Fruit fly (Drosophila melanogaster): Measurements from ENCODE around the gene CG13300.

dm6 chr3L:6307298-6307697 is 44.9 kb downstream of the CG13300 start:
- TF ChIP-seq CG6272 (GFP tag; IDR thresholded peaks at IDR 0.05) (no peak), CG8359 (GFP tag; optimal IDR thresholded peaks at IDR 0.05; ENCODE audit: borderline replicate concordance) (no peak), E2f2 (GFP tag; IDR thresholded peaks at IDR 0.05) (no peak), CG1024 (GFP tag; IDR thresholded peaks at IDR 0.05) (no peak), CG9215 (GFP tag; IDR thresholded peaks at IDR 0.05) (no peak), gro (GFP tag; optimal IDR thresholded peaks at IDR 0.05) (no peak), CG17361 (GFP tag; IDR thresholded peaks at IDR 0.05) (no peak), CG15073 (GFP tag; optimal IDR thresholded peaks at IDR 0.05) (no peak), wor (GFP tag; IDR thresholded peaks at IDR 0.05) (no peak), CG2129 (GFP tag; IDR thresholded peaks at IDR 0.05; ENCODE audit: partially characterized antibody) (no peak), ken (GFP tag; IDR thresholded peaks at IDR 0.05) (no peak)
